Worm (Caenorhabditis elegans): Measurements from ENCODE around the gene F40G12.2.

ce11 chrV:14226373-14226772 is 34.4 kb downstream of the F40G12.2 start, which contains the start of gene nep-21:
- TF ChIP-seq lin-13 (tag; optimal IDR thresholded peaks at IDR 0.05) (no peak), cnd-1 (tag; optimal IDR thresholded peaks at IDR 0.05) (no peak), unc-62 (GFP tag; optimal IDR thresholded peaks at IDR 0.05) (no peak), blmp-1 (tag; optimal IDR thresholded peaks at IDR 0.05) (no peak)
